Worm (Caenorhabditis elegans) whole organism, L4 larva: ENCODE results near the gene sri-10.
"Not testable (repeated sequence)": the region's sequence is repeated elsewhere in the genome, so short reads cannot be mapped to it uniquely, and the experiment has no call there.

Experiments
- D1046.2 ChIP-seq: fragments of 200-800 bp; sonication (Bioruptor generic); IDR thresholded peaks from 2 replicates; pipeline ENCODE4 v1.3.6; 2022; ENCODE audit warnings: missing genetic modification characterization, missing compliant biosample characterization
- aha-1 ChIP-seq: fragments of 150-350 bp; peaks from one replicate; lab custom pipeline; 2014; ENCODE audit warnings: missing biosample characterization, missing genetic modification characterization
- daf-16 ChIP-seq, 3 experiments: sonication (generic microtip); optimal IDR thresholded peaks; 2 replicates each; lab custom pipeline; 2016 to 2017; ENCODE audit warnings: missing genetic modification characterization in 3 of 3, missing genetic modification reagents in 3 of 3, mild to moderate bottlenecking in 2 of 3, missing compliant biosample characterization in 2 of 3, missing biosample characterization in 1 of 3, moderate library complexity in 1 of 3
- duxl-1 ChIP-seq: sonication (generic microtip); optimal IDR thresholded peaks from 2 replicates; lab custom pipeline; 2016; ENCODE audit warnings: mild to moderate bottlenecking, missing genetic modification characterization, moderate library complexity, missing compliant biosample characterization; ENCODE audit not compliant: poor library complexity
- egl-43 ChIP-seq: fragments of 200-800 bp; sonication (Bioruptor generic); IDR thresholded peaks from 2 replicates; pipeline ENCODE4 v1.3.6; 2022; ENCODE audit warnings: missing genetic modification reagents, missing genetic modification characterization, missing compliant biosample characterization
- hlh-30 ChIP-seq: sonication (generic microtip); optimal IDR thresholded peaks from 2 replicates; lab custom pipeline; 2017; ENCODE audit warnings: antibody characterized with exemption, mild to moderate bottlenecking, missing genetic modification characterization, missing compliant biosample characterization; ENCODE audit not compliant: insufficient read depth
- madf-9 ChIP-seq: fragments of 200-800 bp; sonication (Bioruptor generic); conservative IDR thresholded peaks from 2 replicates; pipeline ENCODE4 v1.3.6; 2022; ENCODE audit warnings: missing genetic modification reagents, missing genetic modification characterization, missing compliant biosample characterization
- mxl-2 ChIP-seq: fragments of 200-800 bp; sonication (Bioruptor generic); conservative IDR thresholded peaks from 2 replicates; pipeline ENCODE4 v1.3.6; 2022; ENCODE audit warnings: missing genetic modification reagents, missing genetic modification characterization, missing compliant biosample characterization
- nhr-237 ChIP-seq: sonication (generic microtip); optimal IDR thresholded peaks from 2 replicates; lab custom pipeline; 2017; ENCODE audit warnings: missing biosample characterization, missing genetic modification characterization
- nhr-77 ChIP-seq: fragments of 150-350 bp; optimal IDR thresholded peaks from 2 replicates; lab custom pipeline; 2014; ENCODE audit warnings: missing biosample characterization, missing genetic modification characterization
- pha-4 ChIP-seq, 2 experiments: fragments of 150-350 bp in 1 of 2; fragments of 200-800 bp in 1 of 2; sonication (Bioruptor generic) in 1 of 2; IDR thresholded peaks in 1 of 2; optimal IDR thresholded peaks in 1 of 2; 2 replicates each; pipeline versions ENCODE4 v1.3.6 to Lab custom; 2014 to 2022; ENCODE audit warnings: missing genetic modification characterization in 2 of 2, missing genetic modification reagents in 2 of 2, missing biosample characterization in 1 of 2, missing compliant biosample characterization in 1 of 2
- zfp-3 ChIP-seq: fragments of 200-800 bp; sonication (Bioruptor generic); conservative IDR thresholded peaks from 2 replicates; pipeline ENCODE4 v1.3.6; 2022; ENCODE audit warnings: missing genetic modification reagents, missing genetic modification characterization, missing compliant biosample characterization

sri-10 gene

ce11 chrV:18761078-18761477 lies 45.2 kb downstream of the sri-10 start, which contains the start of gene F11D11.4 (continued):
- no peak for TF ChIP-seq D1046.2

ce11 chrV:18760174-18760573 lies 46.1 kb downstream of the sri-10 start, which contains the start of gene F11D11.3:
Gene F11D11.3 (minus strand): TSS chrV:18760274.
- TF ChIP-seq aha-1 (tag; lab: Kevin White, UChicago) (no peak), nhr-237 (tag; lab: Kevin White, UChicago) (no peak), mxl-2 (no peak), pha-4 (GFP tag; IDR thresholded peaks at IDR 0.05; lab: Robert Waterston, UW) (no peak), pha-4 (tag; optimal IDR thresholded peaks at IDR 0.05; lab: Kevin White, UChicago) (no peak), madf-9 (no peak)

ce11 chrV:18754328-18754727 lies 52.0 kb downstream of the sri-10 start, which contains the start of gene clec-254:
Gene clec-254 (minus strand): TSS chrV:18754428.
- TF ChIP-seq duxl-1 (tag; lab: Kevin White, UChicago); nhr-77 (tag; lab: Kevin White, UChicago); zfp-3: not testable (repeated sequence)

DNA sequence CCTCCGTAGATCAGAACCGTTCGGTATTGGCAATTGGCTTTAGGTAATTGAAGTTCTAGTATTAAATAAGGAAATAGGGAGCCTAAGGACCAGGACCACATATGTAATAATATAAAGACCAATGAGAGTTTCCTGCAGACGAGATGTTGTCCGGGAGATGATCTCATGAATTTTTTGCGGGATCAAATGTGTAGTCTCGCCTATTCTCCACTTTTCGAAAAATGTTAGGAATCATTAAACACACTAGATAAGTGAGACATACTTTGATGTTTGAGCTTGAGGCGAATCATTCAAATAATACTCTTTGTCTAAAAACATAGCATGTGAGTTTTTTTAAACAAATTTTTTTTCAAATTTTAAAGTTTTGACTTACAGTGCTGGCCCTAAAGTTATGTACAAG lies 53.3 kb downstream of the sri-10 start, which contains the start of gene F11D11.6:
Gene F11D11.6 (minus strand): TSS at position 101 of the 400 bp plus-strand sequence.
- TF ChIP-seq daf-16 (GFP tag; optimal IDR thresholded peaks at IDR 0.05; lab: Kevin White, UChicago) (no peak), daf-16 (tag; optimal IDR thresholded peaks at IDR 0.05; lab: Kevin White, UChicago) (no peak), hlh-30 (no peak), egl-43 (GFP tag; lab: Robert Waterston, UW) (no peak)
